Fruit fly (Drosophila melanogaster) whole organism, pupa: Measurements from ENCODE around the gene CG9106.

Source experiments
- CG12605 ChIP-seq: fragments of 200-800 bp; sonication (Bioruptor generic); IDR thresholded peaks from 2 replicates; pipeline ENCODE4 v1.3.6; 2022; ENCODE audit warnings: missing biosample characterization, missing genetic modification characterization
- CG13204 ChIP-seq: fragments of 200-800 bp; sonication (Bioruptor generic); optimal IDR thresholded peaks from 2 replicates; lab custom pipeline; 2018; ENCODE audit warnings: missing biosample characterization, mild to moderate bottlenecking, missing genetic modification characterization, moderate library complexity
- CG14655 ChIP-seq: fragments of 200-800 bp; sonication (Bioruptor generic); optimal IDR thresholded peaks from 3 replicates; lab custom pipeline; 2017; ENCODE audit warnings: mild to moderate bottlenecking, missing biosample characterization, missing genetic modification reagents, missing genetic modification characterization
- CG15710 ChIP-seq: fragments of 200-800 bp; sonication (Bioruptor generic); optimal IDR thresholded peaks from 2 replicates; lab custom pipeline; 2018; ENCODE audit warnings: missing biosample characterization, mild to moderate bottlenecking, missing genetic modification characterization, moderate library complexity
- CG17806 ChIP-seq: fragments of 200-800 bp; sonication (Bioruptor generic); optimal IDR thresholded peaks from 2 replicates; lab custom pipeline; 2018; ENCODE audit warnings: missing biosample characterization, mild to moderate bottlenecking, missing genetic modification characterization, moderate library complexity
- CG32121 ChIP-seq: fragments of 200-800 bp; sonication (Bioruptor generic); IDR thresholded peaks from 2 replicates; pipeline ENCODE4 v1.3.6; 2022; ENCODE audit warnings: missing biosample characterization, missing genetic modification characterization
- CG34367 ChIP-seq: fragments of 200-800 bp; sonication (Bioruptor generic); optimal IDR thresholded peaks from 2 replicates; lab custom pipeline; 2018; ENCODE audit warnings: missing biosample characterization, mild to moderate bottlenecking, missing genetic modification characterization
- CG4496 ChIP-seq: fragments of 200-800 bp; sonication (Bioruptor generic); IDR thresholded peaks from 3 replicates; pipeline ENCODE4 v1.3.6; 2022; ENCODE audit warnings: missing biosample characterization, missing genetic modification characterization
- CG8159 ChIP-seq: fragments of 200-800 bp; sonication (Bioruptor generic); optimal IDR thresholded peaks from 3 replicates; lab custom pipeline; 2018; ENCODE audit warnings: missing biosample characterization, mild to moderate bottlenecking, missing genetic modification characterization, moderate library complexity
- CG8301 ChIP-seq: fragments of 200-800 bp; sonication (Bioruptor generic); optimal IDR thresholded peaks from 2 replicates; lab custom pipeline; 2018; ENCODE audit warnings: missing biosample characterization, mild to moderate bottlenecking, missing genetic modification characterization
- CG9948 ChIP-seq: fragments of 200-800 bp; sonication (Bioruptor generic); optimal IDR thresholded peaks from 2 replicates; lab custom pipeline; 2018; ENCODE audit warnings: missing biosample characterization, mild to moderate bottlenecking, missing genetic modification characterization, moderate library complexity
- D1 ChIP-seq: fragments of 200-800 bp; sonication (Bioruptor generic); optimal IDR thresholded peaks from 2 replicates; lab custom pipeline; 2018; ENCODE audit warnings: missing biosample characterization, mild to moderate bottlenecking, missing genetic modification characterization, moderate library complexity
- EcR ChIP-seq: fragments of 200-800 bp; sonication (Bioruptor generic); optimal IDR thresholded peaks from 3 replicates; lab custom pipeline; 2019; ENCODE audit warnings: missing biosample characterization, missing genetic modification characterization, mild to moderate bottlenecking, moderate library complexity, missing genetic modification reagents
- Ets98B ChIP-seq: fragments of 200-800 bp; sonication (Bioruptor generic); IDR thresholded peaks from 2 replicates; pipeline ENCODE4 v1.3.6; 2022; ENCODE audit warnings: missing biosample characterization, missing genetic modification characterization
- Pif1A ChIP-seq: fragments of 200-800 bp; sonication (Bioruptor generic); optimal IDR thresholded peaks from 3 replicates; lab custom pipeline; 2016; ENCODE audit warnings: missing biosample characterization, missing genetic modification characterization
- Snoo ChIP-seq: fragments of 200-800 bp; sonication (Bioruptor generic); optimal IDR thresholded peaks from 3 replicates; lab custom pipeline; 2017; ENCODE audit warnings: missing biosample characterization, mild to moderate bottlenecking, missing genetic modification characterization, inconsistent platforms
- fd96Ca ChIP-seq: fragments of 200-800 bp; sonication (Bioruptor generic); IDR thresholded peaks from 3 replicates; pipeline ENCODE4 v1.3.6; 2022; ENCODE audit warnings: missing biosample characterization, missing genetic modification characterization
- gl ChIP-seq: fragments of 200-800 bp; sonication (Bioruptor generic); optimal IDR thresholded peaks from 2 replicates; lab custom pipeline; 2018; ENCODE audit warnings: missing biosample characterization, mild to moderate bottlenecking, missing genetic modification characterization
- rn ChIP-seq: fragments of 200-800 bp; sonication (Bioruptor generic); IDR thresholded peaks from 2 replicates; pipeline ENCODE4 v1.3.6; 2022; ENCODE audit warnings: missing biosample characterization, missing genetic modification characterization

CG9106 gene

DNA sequence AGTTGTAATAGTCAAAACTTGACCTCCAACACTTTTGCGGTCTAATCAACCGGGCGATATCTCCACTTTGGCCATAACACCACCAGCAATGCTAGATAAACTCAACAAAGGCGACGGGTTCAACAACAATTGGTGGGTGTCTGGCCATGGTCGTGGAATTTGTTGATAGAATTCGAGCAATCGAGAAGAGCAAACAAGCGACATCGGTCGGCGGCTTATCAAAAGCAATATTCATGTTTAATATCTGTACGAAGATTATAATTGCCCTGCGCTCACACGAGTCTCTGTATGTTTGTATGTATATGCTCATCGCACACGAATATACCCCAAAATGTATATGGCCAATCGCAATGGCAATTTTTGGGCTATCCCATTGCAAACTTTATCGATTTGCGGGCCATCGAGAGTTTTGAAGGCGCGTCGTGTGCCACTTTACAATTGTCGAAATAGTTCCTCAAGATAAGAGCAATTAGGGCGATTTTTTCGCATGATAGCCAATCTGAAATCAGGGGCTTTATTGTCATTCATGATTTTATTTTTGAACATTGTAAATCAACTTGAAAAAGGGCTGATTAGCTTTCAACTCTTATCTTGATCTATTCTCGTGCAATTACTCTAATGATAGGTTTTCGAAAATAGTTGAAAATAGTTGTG is 35.4 kb upstream of the CG9106 start:
- TF ChIP-seq fd96Ca, result no peak
- no peak for TF ChIP-seq CG15710 (tag; lab: Kevin White, UChicago)
- no peak for TF ChIP-seq CG8301 (tag; lab: Kevin White, UChicago)
- no peak for TF ChIP-seq CG34367 (tag; lab: Kevin White, UChicago)
- TF ChIP-seq, all 21 proteins: peak for 0

DNA sequence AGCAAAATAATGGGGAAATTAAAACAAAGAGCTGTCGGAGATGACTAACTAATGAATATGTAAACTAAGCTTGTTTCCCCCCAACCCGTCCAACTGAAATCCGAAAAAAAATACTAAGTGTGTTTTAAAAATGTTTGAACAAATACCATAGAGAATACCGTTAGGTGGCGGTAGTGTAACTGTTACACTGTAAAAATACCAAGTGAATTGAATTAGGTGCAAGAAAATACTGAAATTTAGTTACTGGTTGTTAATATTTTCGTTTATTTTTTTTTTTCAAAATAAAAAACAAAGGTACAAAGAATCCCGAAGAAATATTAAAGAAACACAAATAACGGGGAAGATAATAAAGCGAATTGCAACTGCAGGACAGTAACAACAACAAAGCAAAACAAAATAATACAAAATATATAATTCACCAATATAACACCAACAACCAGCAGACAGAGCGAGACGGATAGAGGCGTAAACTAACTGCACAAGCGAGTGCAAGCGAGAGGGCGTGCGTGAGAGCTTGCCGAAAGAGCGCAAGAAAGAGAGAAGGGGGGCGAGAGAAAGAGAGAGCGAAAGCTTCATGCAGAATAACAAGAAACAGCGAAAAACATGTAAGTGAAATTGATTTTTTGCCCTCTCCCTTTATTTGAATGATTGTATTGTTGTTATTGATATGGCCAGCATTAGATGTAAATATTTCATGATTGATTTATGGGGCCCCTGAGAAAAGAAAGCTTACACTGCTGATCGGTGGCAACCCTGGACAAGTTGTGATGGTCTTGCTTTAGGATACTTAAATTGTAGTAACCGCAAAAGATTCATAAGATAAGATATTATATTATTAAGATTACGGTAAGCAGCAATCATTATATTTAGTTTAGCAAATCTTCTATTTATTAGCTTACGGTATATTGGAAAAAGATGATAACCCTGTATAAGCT is 34.0 kb upstream of the CG9106 start:
- TF ChIP-seq Pif1A (GFP tag; lab: Kevin White, UChicago), result peak; percentile 14
- peak; percentile 60 for TF ChIP-seq EcR (GFP tag; lab: Kevin White, UChicago)
- TF ChIP-seq CG13204, result peak; percentile 66
- TF ChIP-seq CG8301 (tag; lab: Kevin White, UChicago), result no peak
- peak; percentile 0 for TF ChIP-seq CG8159 (tag; lab: Kevin White, UChicago)
- TF ChIP-seq CG9948 (tag; lab: Kevin White, UChicago), result no peak
- TF ChIP-seq CG34367 (tag; lab: Kevin White, UChicago), result peak; percentile 11
- TF ChIP-seq D1 (tag; lab: Kevin White, UChicago), result no peak
- peak; percentile 59 for TF ChIP-seq CG32121 (GFP tag; lab: Robert Waterston, UW)
- TF ChIP-seq Ets98B (GFP tag; lab: Robert Waterston, UW), result peak; percentile 54; the same call in 1 of the 2 replicates
- TF ChIP-seq Snoo (tag; lab: Kevin White, UChicago), result peak; percentile 21
- TF ChIP-seq gl (tag; lab: Kevin White, UChicago), result no peak
- TF ChIP-seq fd96Ca, result peak; percentile 62; the same call in 2 of the 3 replicates
- peak; percentile 74 for TF ChIP-seq CG4496 (GFP tag; lab: Robert Waterston, UW)

DNA sequence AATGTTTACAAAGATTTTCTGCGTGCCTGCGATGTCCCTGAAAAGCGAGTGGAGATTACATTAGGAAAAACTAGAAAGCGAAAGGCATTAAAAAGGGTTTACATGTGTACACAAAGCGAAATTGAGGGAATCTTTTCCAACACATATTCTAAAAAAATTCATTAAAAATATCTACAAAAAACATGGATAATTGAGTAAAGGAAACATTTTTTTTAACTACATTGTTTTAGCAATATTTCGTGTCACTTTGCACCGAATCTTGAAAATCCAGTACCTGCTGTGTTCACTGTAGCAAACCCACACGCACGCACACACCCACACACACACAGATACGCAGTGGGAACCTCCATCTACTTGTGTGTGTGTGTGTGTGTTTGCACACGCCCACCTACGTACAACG is 32.0 kb upstream of the CG9106 start:
- TF ChIP-seq rn (GFP tag; lab: Robert Waterston, UW) (no peak), CG34367 (tag; lab: Kevin White, UChicago) (no peak), CG13204 (no peak), CG8301 (tag; lab: Kevin White, UChicago) (no peak), CG32121 (GFP tag; lab: Robert Waterston, UW) (no peak), fd96Ca (no peak), Snoo (tag; lab: Kevin White, UChicago) (no peak), CG4496 (GFP tag; lab: Robert Waterston, UW) (0 out of 3 replicates have a peak, but pooled peaks have one; percentile 36), CG8159 (tag; lab: Kevin White, UChicago) (peak; percentile 2), CG9948 (tag; lab: Kevin White, UChicago) (no peak), CG12605 (GFP tag; lab: Robert Waterston, UW) (no peak), CG17806 (tag; lab: Kevin White, UChicago) (no peak), Ets98B (GFP tag; lab: Robert Waterston, UW) (no peak), CG14655 (GFP tag; lab: Kevin White, UChicago) (peak; percentile 7)

DNA sequence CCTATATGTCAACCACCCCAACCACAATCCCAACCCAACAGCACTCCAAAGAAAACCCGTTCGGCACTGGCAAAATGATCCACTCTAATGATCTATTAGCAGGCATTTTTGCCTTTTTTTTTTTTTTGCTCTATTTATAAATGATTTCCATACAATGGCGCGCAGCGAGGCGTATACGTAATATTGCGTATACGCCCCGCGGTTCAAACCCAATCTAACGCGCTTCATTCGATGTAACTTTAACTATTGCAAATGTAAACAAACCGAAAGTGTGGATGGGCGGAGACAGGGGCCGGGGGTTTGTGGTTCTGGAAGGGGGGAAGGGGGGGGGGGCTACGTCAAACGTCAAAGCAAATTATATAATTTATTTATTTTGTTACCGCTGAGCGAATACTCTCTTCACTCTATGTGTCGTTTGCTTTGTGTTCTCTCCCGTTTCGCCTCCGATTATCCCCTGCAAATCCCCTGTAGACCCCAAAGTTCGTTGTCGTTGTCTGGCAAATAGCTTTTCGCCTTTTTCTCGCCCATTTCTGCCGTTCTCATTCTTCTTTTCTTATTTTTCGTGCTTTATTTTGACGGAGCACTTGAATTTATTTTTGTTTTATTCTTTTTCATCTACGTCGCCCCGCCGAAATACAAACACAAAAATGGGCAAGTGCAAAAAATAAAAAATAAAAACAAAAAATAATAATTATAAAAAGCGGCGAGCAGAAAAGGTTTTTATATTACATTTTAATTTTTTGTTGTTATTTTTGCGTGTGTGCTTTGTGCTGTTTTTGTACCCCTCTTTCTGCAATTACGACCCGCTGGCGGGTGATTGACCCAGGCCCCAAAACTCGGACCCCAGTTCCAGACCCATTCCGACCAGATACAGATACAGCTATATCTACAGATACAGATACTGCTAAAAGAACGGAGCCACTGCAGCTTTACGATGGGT is 31.2 kb upstream of the CG9106 start:
- TF ChIP-seq CG17806 (tag; lab: Kevin White, UChicago), result no peak
- peak; percentile 27 for TF ChIP-seq Snoo (tag; lab: Kevin White, UChicago)
- TF ChIP-seq, all 21 proteins: peak for 1

dm6 chrX:15301175-15301574 is 29.0 kb upstream of the CG9106 start:
- no peak for TF ChIP-seq Snoo (tag; lab: Kevin White, UChicago)
- TF ChIP-seq D1 (tag; lab: Kevin White, UChicago), result no peak
- TF ChIP-seq CG4496 (GFP tag; lab: Robert Waterston, UW), result no peak
- no peak for TF ChIP-seq gl (tag; lab: Kevin White, UChicago)
- no peak for TF ChIP-seq CG9948 (tag; lab: Kevin White, UChicago)
- no peak for TF ChIP-seq CG15710 (tag; lab: Kevin White, UChicago)
- TF ChIP-seq EcR (GFP tag; lab: Kevin White, UChicago), result no peak
- no peak for TF ChIP-seq CG12605 (GFP tag; lab: Robert Waterston, UW)
- no peak for TF ChIP-seq CG8301 (tag; lab: Kevin White, UChicago)
- TF ChIP-seq, all 21 proteins: peak for 0
